Fruit fly (Drosophila melanogaster) whole organism, prepupa: Measurements from ENCODE around the gene eIF3e.

ENCODE experiments used
- CG10669 ChIP-seq: fragments of 200-800 bp; sonication (Bioruptor generic); optimal IDR thresholded peaks from 3 replicates; lab custom pipeline; 2018; ENCODE audit warnings: missing biosample characterization, mild to moderate bottlenecking, missing genetic modification characterization, moderate library complexity
- CG11294 ChIP-seq: fragments of 200-800 bp; sonication (Bioruptor generic); IDR thresholded peaks from 2 replicates; pipeline ENCODE4 v1.3.6; 2022; ENCODE audit warnings: missing biosample characterization, missing genetic modification characterization
- CG15336 ChIP-seq: fragments of 200-800 bp; sonication (Bioruptor generic); IDR thresholded peaks from 2 replicates; pipeline ENCODE4 v1.3.6; 2022; ENCODE audit warnings: missing biosample characterization, missing genetic modification characterization
- CG16779 ChIP-seq: fragments of 200-800 bp; sonication (Bioruptor generic); optimal IDR thresholded peaks from 3 replicates; lab custom pipeline; 2017; ENCODE audit warnings: missing biosample characterization, mild to moderate bottlenecking, missing genetic modification characterization
- CG3032 ChIP-seq: fragments of 200-800 bp; optimal IDR thresholded peaks from 2 replicates; lab custom pipeline; 2019; ENCODE audit warnings: missing biosample characterization, mild to moderate bottlenecking, missing genetic modification characterization, moderate library complexity
- CG31627 ChIP-seq: fragments of 200-800 bp; sonication (Bioruptor generic); optimal IDR thresholded peaks from 3 replicates; lab custom pipeline; 2016; ENCODE audit warnings: missing biosample characterization, missing genetic modification characterization
- CG32006 ChIP-seq: fragments of 200-800 bp; sonication (Bioruptor generic); optimal IDR thresholded peaks from 3 replicates; lab custom pipeline; 2017; ENCODE audit warnings: missing biosample characterization, mild to moderate bottlenecking, missing genetic modification characterization
- CG34406 ChIP-seq: fragments of 200-800 bp; sonication (Bioruptor generic); optimal IDR thresholded peaks from 3 replicates; lab custom pipeline; 2016; ENCODE audit warnings: missing biosample characterization, missing genetic modification characterization
- CG3919 ChIP-seq: fragments of 200-800 bp; sonication (Bioruptor generic); optimal IDR thresholded peaks from 3 replicates; lab custom pipeline; 2016; ENCODE audit warnings: missing biosample characterization, missing genetic modification characterization
- CG6163 ChIP-seq: fragments of 200-800 bp; sonication (Bioruptor generic); IDR thresholded peaks from 3 replicates; pipeline ENCODE4 v1.3.6; 2022; ENCODE audit warnings: missing biosample characterization, missing genetic modification characterization
- CG6276 ChIP-seq: fragments of 200-800 bp; sonication (Bioruptor generic); optimal IDR thresholded peaks from 2 replicates; lab custom pipeline; 2017; ENCODE audit warnings: missing biosample characterization, mild to moderate bottlenecking, missing genetic modification characterization
- CG6792 ChIP-seq: fragments of 200-800 bp; sonication (Bioruptor generic); optimal IDR thresholded peaks from 3 replicates; lab custom pipeline; 2016; ENCODE audit warnings: missing biosample characterization, missing genetic modification characterization
- CG6808 ChIP-seq: fragments of 200-800 bp; sonication (Bioruptor generic); optimal IDR thresholded peaks from 3 replicates; lab custom pipeline; 2017; ENCODE audit warnings: missing biosample characterization, missing genetic modification characterization, mild to moderate bottlenecking, moderate library complexity, missing genetic modification reagents
- CG6854 ChIP-seq: fragments of 200-800 bp; sonication (Bioruptor generic); optimal IDR thresholded peaks from 2 replicates; lab custom pipeline; 2017; ENCODE audit warnings: missing biosample characterization, mild to moderate bottlenecking, missing genetic modification characterization
- CG7368 ChIP-seq: fragments of 200-800 bp; sonication (Bioruptor generic); optimal IDR thresholded peaks from 3 replicates; lab custom pipeline; 2016; ENCODE audit warnings: missing biosample characterization, missing genetic modification characterization
- CG8119 ChIP-seq: fragments of 200-800 bp; sonication (Bioruptor generic); IDR thresholded peaks from 3 replicates; pipeline ENCODE4 v1.3.6; 2022; ENCODE audit warnings: missing biosample characterization, missing genetic modification characterization
- CG9139 ChIP-seq: fragments of 200-800 bp; sonication (Bioruptor generic); optimal IDR thresholded peaks from 3 replicates; lab custom pipeline; 2017; ENCODE audit warnings: missing biosample characterization, mild to moderate bottlenecking, missing genetic modification characterization
- Eip78C ChIP-seq: fragments of 200-800 bp; sonication (Bioruptor generic); peaks from one replicate; lab custom pipeline; 2016; ENCODE audit warnings: missing biosample characterization, missing genetic modification characterization
- Eip93F ChIP-seq: fragments of 200-800 bp; sonication (Bioruptor generic); optimal IDR thresholded peaks from 2 replicates; lab custom pipeline; 2016; ENCODE audit warnings: missing biosample characterization, mild to moderate bottlenecking, missing genetic modification characterization
- Ets21C ChIP-seq: fragments of 200-800 bp; sonication (Bioruptor generic); optimal IDR thresholded peaks from 3 replicates; lab custom pipeline; 2016; ENCODE audit warnings: missing biosample characterization, missing genetic modification characterization
- Ets96B ChIP-seq: fragments of 200-800 bp; optimal IDR thresholded peaks from 2 replicates; lab custom pipeline; 2019; ENCODE audit warnings: missing biosample characterization, mild to moderate bottlenecking, missing genetic modification characterization, moderate library complexity
- Hr38 ChIP-seq: sonication (Bioruptor generic); optimal IDR thresholded peaks from 2 replicates; lab custom pipeline; 2016; ENCODE audit warnings: missing biosample characterization, missing genetic modification characterization
- Hr39 ChIP-seq: fragments of 200-800 bp; sonication (Bioruptor generic); optimal IDR thresholded peaks from 2 replicates; lab custom pipeline; 2016; ENCODE audit warnings: missing biosample characterization, missing genetic modification characterization
- Hr4 ChIP-seq: fragments of 200-800 bp; sonication (Bioruptor generic); optimal IDR thresholded peaks from 3 replicates; lab custom pipeline; 2016; ENCODE audit warnings: missing biosample characterization, missing genetic modification characterization
- Lpt ChIP-seq: fragments of 200-800 bp; sonication (Bioruptor generic); optimal IDR thresholded peaks from 3 replicates; lab custom pipeline; 2016; ENCODE audit warnings: missing biosample characterization, missing genetic modification characterization
- Met ChIP-seq: fragments of 200-800 bp; sonication (Bioruptor generic); optimal IDR thresholded peaks from 3 replicates; lab custom pipeline; 2016; ENCODE audit warnings: missing biosample characterization, missing genetic modification characterization
- Sox102F ChIP-seq: fragments of 200-800 bp; sonication (Bioruptor generic); optimal IDR thresholded peaks from 2 replicates; lab custom pipeline; 2016; ENCODE audit warnings: missing biosample characterization, mild to moderate bottlenecking, missing genetic modification characterization
- Sox14 ChIP-seq: fragments of 200-800 bp; sonication (Bioruptor generic); optimal IDR thresholded peaks from 3 replicates; lab custom pipeline; 2016; ENCODE audit warnings: missing biosample characterization, missing genetic modification characterization
- Sox15 ChIP-seq: fragments of 200-800 bp; sonication (Bioruptor generic); optimal IDR thresholded peaks from 3 replicates; lab custom pipeline; 2016; ENCODE audit warnings: missing biosample characterization, missing genetic modification characterization
- achi ChIP-seq: fragments of 200-800 bp; sonication (Bioruptor generic); optimal IDR thresholded peaks from 3 replicates; lab custom pipeline; 2016; ENCODE audit warnings: missing biosample characterization, missing genetic modification characterization
- acj6 ChIP-seq: fragments of 200-800 bp; sonication (Bioruptor generic); optimal IDR thresholded peaks from 3 replicates; lab custom pipeline; 2016; ENCODE audit warnings: missing biosample characterization, missing genetic modification characterization
- dac ChIP-seq: fragments of 200-800 bp; sonication (Bioruptor generic); optimal IDR thresholded peaks from 2 replicates; lab custom pipeline; 2017; ENCODE audit warnings: missing biosample characterization, mild to moderate bottlenecking, missing genetic modification characterization
- dsx ChIP-seq: fragments of 200-800 bp; optimal IDR thresholded peaks from 3 replicates; lab custom pipeline; 2019; ENCODE audit warnings: missing biosample characterization, mild to moderate bottlenecking, missing genetic modification characterization, moderate library complexity; ENCODE audit not compliant: poor library complexity, severe bottlenecking
- eg ChIP-seq: fragments of 200-800 bp; sonication (Bioruptor generic); IDR thresholded peaks from 3 replicates; pipeline ENCODE4 v1.3.6; 2022; ENCODE audit warnings: missing biosample characterization, missing genetic modification characterization
- esn ChIP-seq: fragments of 200-800 bp; sonication (Bioruptor generic); optimal IDR thresholded peaks from 2 replicates; lab custom pipeline; 2016; ENCODE audit warnings: missing biosample characterization, mild to moderate bottlenecking, missing genetic modification characterization, moderate library complexity
- fd59A ChIP-seq: fragments of 200-800 bp; sonication (Bioruptor generic); optimal IDR thresholded peaks from 2 replicates; lab custom pipeline; 2017; ENCODE audit warnings: missing biosample characterization, mild to moderate bottlenecking, missing genetic modification characterization, missing genetic modification reagents
- fd85E ChIP-seq: fragments of 200-800 bp; sonication (Bioruptor generic); optimal IDR thresholded peaks from 3 replicates; lab custom pipeline; 2016; ENCODE audit warnings: missing biosample characterization, missing genetic modification characterization
- fkh ChIP-seq: fragments of 200-800 bp; sonication (Bioruptor generic); optimal IDR thresholded peaks from 3 replicates; lab custom pipeline; 2017; ENCODE audit warnings: missing biosample characterization, mild to moderate bottlenecking, missing genetic modification characterization, moderate library complexity
- lz ChIP-seq: fragments of 200-800 bp; sonication (Bioruptor generic); optimal IDR thresholded peaks from 3 replicates; lab custom pipeline; 2016; ENCODE audit warnings: missing biosample characterization, missing genetic modification characterization
- net ChIP-seq: fragments of 200-800 bp; sonication (Bioruptor generic); optimal IDR thresholded peaks from 3 replicates; lab custom pipeline; 2016; ENCODE audit warnings: missing biosample characterization, missing genetic modification characterization
- pdm3 ChIP-seq: fragments of 200-800 bp; sonication (Bioruptor generic); optimal IDR thresholded peaks from 3 replicates; lab custom pipeline; 2016; ENCODE audit warnings: missing biosample characterization, missing genetic modification characterization
- ss ChIP-seq, 2 experiments: fragments of 200-800 bp; sonication (Bioruptor generic); optimal IDR thresholded peaks; 2 replicates in 1 of 2; 3 replicates in 1 of 2; lab custom pipeline; 2017 to 2018; ENCODE audit warnings: mild to moderate bottlenecking in 2 of 2, missing biosample characterization in 2 of 2, missing genetic modification characterization in 2 of 2, moderate library complexity in 1 of 2
- svp ChIP-seq: fragments of 200-800 bp; sonication (Bioruptor generic); peaks from one replicate; lab custom pipeline; 2016; ENCODE audit warnings: missing biosample characterization, missing genetic modification characterization
- topi ChIP-seq: fragments of 200-800 bp; sonication (Bioruptor generic); optimal IDR thresholded peaks from 3 replicates; lab custom pipeline; 2016; ENCODE audit warnings: missing biosample characterization, missing genetic modification characterization
- vri ChIP-seq: fragments of 200-800 bp; sonication (Bioruptor generic); optimal IDR thresholded peaks from 3 replicates; lab custom pipeline; 2016; ENCODE audit warnings: missing biosample characterization, mild to moderate bottlenecking, missing genetic modification characterization

eIF3e gene

DNA sequence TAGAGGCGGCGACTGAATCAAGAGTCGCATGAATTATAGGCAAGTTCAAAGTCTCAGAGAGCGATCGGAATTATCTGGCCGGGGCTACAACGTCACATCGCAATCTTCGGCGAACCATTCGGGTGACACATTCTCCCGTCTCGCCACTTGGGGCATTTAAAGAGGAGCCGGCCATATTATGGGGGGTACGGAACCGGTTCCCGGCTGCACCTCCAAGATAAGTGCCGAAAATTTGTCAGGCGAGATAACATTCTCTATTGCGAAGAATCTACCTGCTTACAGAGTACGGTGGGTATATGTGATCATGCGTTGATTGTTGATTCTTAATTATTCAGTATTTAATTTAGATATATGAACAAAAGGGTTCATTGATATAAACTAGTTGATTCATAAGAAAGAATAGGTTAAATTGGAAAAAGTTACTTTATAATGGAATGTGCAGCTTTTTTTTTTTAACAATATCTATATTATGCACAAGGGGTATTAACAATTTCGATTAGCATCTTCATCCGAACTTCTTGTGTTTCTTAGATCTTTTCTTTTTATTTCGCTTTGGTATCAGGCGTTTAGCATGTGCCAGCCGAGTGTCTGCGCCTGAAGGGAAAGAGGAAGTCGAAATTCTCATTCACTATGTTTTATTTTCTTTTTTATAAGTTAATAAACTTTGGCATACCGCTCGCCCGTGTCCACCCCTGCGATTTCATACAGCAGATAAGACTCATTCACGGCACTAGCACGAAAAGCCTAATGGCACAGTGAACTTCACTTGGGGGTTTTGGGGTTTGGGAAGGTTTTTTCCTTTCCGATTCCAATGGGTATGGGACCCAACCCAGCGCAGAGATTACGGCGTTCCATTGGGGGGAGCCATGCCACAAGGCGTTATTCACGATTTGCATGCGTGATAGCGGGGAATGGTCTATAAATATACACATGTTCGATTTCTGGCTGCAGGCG is 15.0 kb upstream of the eIF3e start (continued):
- TF ChIP-seq esn (GFP tag; lab: Kevin White, UChicago) (peak; percentile 62), achi (GFP tag; lab: Kevin White, UChicago) (peak; percentile 17), Hr4 (GFP tag; lab: Kevin White, UChicago) (peak; percentile 53), CG31627 (GFP tag; lab: Kevin White, UChicago) (peak; percentile 26), Ets21C (GFP tag; lab: Kevin White, UChicago) (peak; percentile 17), Sox14 (peak; percentile 52), CG3919 (GFP tag; lab: Kevin White, UChicago) (no peak), fd85E (GFP tag; lab: Kevin White, UChicago) (no peak), CG7368 (GFP tag; lab: Kevin White, UChicago) (no peak), CG3032 (tag; lab: Kevin White, UChicago) (no peak), CG6792 (GFP tag; lab: Kevin White, UChicago) (no peak), topi (GFP tag; lab: Kevin White, UChicago) (peak; percentile 46), svp (GFP tag; lab: Kevin White, UChicago) (peak; percentile 91), Eip78C (GFP tag; lab: Kevin White, UChicago) (peak; percentile 14), fd59A (GFP tag; lab: Kevin White, UChicago) (no peak), Hr39 (GFP tag; lab: Kevin White, UChicago) (peak; percentile 49), CG32006 (GFP tag; lab: Kevin White, UChicago) (peak; percentile 68), CG15336 (GFP tag; lab: Robert Waterston, UW) (peak; percentile 54; the same call in 1 of the 2 replicates), vri (GFP tag; lab: Kevin White, UChicago) (peak; percentile 88)
- TF ChIP-seq, all 60 proteins: peak for 32

dm6 chr3L:16800026-16800425 is 13.3 kb upstream of the eIF3e start:
- TF ChIP-seq Met (GFP tag; lab: Kevin White, UChicago) (peak; percentile 2), Sox15 (GFP tag; lab: Kevin White, UChicago) (no peak), CG7368 (GFP tag; lab: Kevin White, UChicago) (peak; percentile 9), vri (GFP tag; lab: Kevin White, UChicago) (peak; percentile 87), CG15336 (GFP tag; lab: Robert Waterston, UW) (peak; percentile 57; the same call in 1 of the 2 replicates), CG16779 (tag; lab: Kevin White, UChicago) (peak; percentile 46), Eip93F (GFP tag; lab: Kevin White, UChicago) (no peak), fd85E (GFP tag; lab: Kevin White, UChicago) (peak; percentile 31), CG6854 (GFP tag; lab: Kevin White, UChicago) (peak; percentile 76), eg (peak; percentile 62; the same call in 2 of the 3 replicates), CG9139 (GFP tag; lab: Kevin White, UChicago) (peak; percentile 58), net (GFP tag; lab: Kevin White, UChicago) (peak; percentile 64), CG6792 (GFP tag; lab: Kevin White, UChicago) (peak; percentile 14), acj6 (no peak), CG32006 (GFP tag; lab: Kevin White, UChicago) (peak; percentile 1), CG34406 (peak; percentile 12), dsx (GFP tag; lab: Kevin White, UChicago) (peak; percentile 7), pdm3 (GFP tag; lab: Kevin White, UChicago) (no peak), CG10669 (peak; percentile 26), topi (GFP tag; lab: Kevin White, UChicago) (peak; percentile 31), CG8119 (GFP tag; lab: Robert Waterston, UW) (peak; percentile 41; the same call in 2 of the 3 replicates), CG6163 (peak; percentile 33; the same call in 1 of the 3 replicates), svp (GFP tag; lab: Kevin White, UChicago) (peak; percentile 88), CG11294 (GFP tag; lab: Robert Waterston, UW) (peak; percentile 27; the same call in 1 of the 2 replicates), dac (GFP tag; lab: Kevin White, UChicago) (no peak), Ets96B (tag; lab: Kevin White, UChicago) (no peak), Hr38 (GFP tag; lab: Kevin White, UChicago) (no peak), esn (GFP tag; lab: Kevin White, UChicago) (peak; percentile 28), CG6276 (GFP tag; lab: Kevin White, UChicago) (peak; percentile 53), Sox102F (GFP tag; lab: Kevin White, UChicago) (peak; percentile 42), Eip78C (GFP tag; lab: Kevin White, UChicago) (peak; percentile 29), fkh (peak; percentile 19), CG6808 (GFP tag; lab: Kevin White, UChicago) (peak; percentile 47), Lpt (peak; percentile 10), lz (GFP tag; lab: Kevin White, UChicago) (no peak), fd59A (GFP tag; lab: Kevin White, UChicago) (no peak), CG3919 (GFP tag; lab: Kevin White, UChicago) (peak; percentile 57), ss (GFP tag; optimal IDR thresholded peaks at IDR 0.05; lab: Kevin White, UChicago) (peak; percentile 56 to 70)
